Fruit fly (Drosophila melanogaster): ENCODE data around the gene Usp12-46.

Usp12-46 gene

DNA sequence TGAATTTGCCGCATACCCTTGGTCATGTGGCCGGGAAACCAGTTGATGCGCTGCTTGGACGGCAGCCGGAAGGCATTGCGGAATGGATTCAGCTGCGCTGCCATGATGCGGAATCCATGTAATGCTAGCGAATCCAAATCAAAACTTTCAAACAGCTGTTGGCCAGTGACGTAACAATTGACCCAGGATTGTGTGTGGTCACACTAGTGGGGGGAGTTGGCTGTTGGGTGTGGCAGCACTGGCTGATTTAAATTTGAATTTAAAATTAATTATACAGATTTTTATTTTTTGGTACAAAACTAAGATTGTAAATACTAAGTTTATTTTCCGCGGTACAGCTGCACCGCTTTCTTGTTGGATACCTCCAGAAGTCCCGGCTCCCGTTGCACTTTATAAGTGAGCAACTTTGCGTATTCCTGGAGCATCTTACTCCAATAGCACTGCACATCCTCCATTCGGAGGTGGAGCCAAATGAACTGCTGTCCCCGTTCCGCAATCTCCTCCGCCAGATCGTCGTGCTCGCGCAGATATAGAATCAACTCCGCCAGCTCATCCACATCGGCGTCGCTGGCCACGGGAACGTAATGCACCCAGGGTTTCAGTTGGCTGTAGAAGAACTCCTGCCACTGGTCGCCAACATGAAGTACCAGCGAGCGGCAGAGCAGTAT is 3.1 kb upstream of the Usp12-46 start, which contains the start of gene CG17141 (continued):
- TF ChIP-seq Kr (GFP tag; optimal IDR thresholded peaks at IDR 0.05) (no peak), gcm2 (GFP tag; optimal IDR thresholded peaks at IDR 0.05) (no peak), tgo (GFP tag; IDR thresholded peaks at IDR 0.05) (no peak), CG16813 (GFP tag; IDR thresholded peaks at IDR 0.05; ENCODE audit: partially characterized antibody) (peak; percentile 35; the same call in 1 of the 3 replicates), CG14050 (GFP tag; IDR thresholded peaks at IDR 0.05) (no peak), Vsx1 (GFP tag; optimal IDR thresholded peaks at IDR 0.05) (no peak), zfh1 (GFP tag; IDR thresholded peaks at IDR 0.05) (no peak), otp (GFP tag; IDR thresholded peaks at IDR 0.05) (no peak), CG6254 (GFP tag; optimal IDR thresholded peaks at IDR 0.05) (no peak), ATbp (GFP tag; optimal IDR thresholded peaks at IDR 0.05) (no peak), ase (GFP tag; IDR thresholded peaks at IDR 0.05) (no peak), dm (GFP tag; optimal IDR thresholded peaks at IDR 0.05) (no peak), ems (GFP tag; optimal IDR thresholded peaks at IDR 0.05) (no peak), Bgb (GFP tag; IDR thresholded peaks at IDR 0.05; ENCODE audit: partially characterized antibody) (peak; percentile 45; the same call in 1 of the 2 replicates), Elba2 (GFP tag; optimal IDR thresholded peaks at IDR 0.05) (no peak), Stat92E (GFP tag; optimal IDR thresholded peaks at IDR 0.05) (no peak), CG13775 (GFP tag; optimal IDR thresholded peaks at IDR 0.05) (no peak), CG31224 (GFP tag; IDR thresholded peaks at IDR 0.05) (no peak), ftz-f1 (GFP tag; optimal IDR thresholded peaks at IDR 0.05) (no peak), jigr1 (GFP tag; IDR thresholded peaks at IDR 0.05) (no peak), prd (optimal IDR thresholded peaks at IDR 0.05) (no peak), prd (GFP tag; IDR thresholded peaks at IDR 0.05) (no peak), CG3163 (GFP tag; optimal IDR thresholded peaks at IDR 0.05) (no peak), Fer2 (tag; optimal IDR thresholded peaks at IDR 0.05) (no peak), crol (GFP tag; IDR thresholded peaks at IDR 0.05) (no peak), CG31388 (GFP tag; optimal IDR thresholded peaks at IDR 0.05) (no peak), Mes4 (GFP tag; optimal IDR thresholded peaks at IDR 0.05) (no peak), Fer3 (tag; optimal IDR thresholded peaks at IDR 0.05) (no peak), CG10321 (GFP tag; IDR thresholded peaks at IDR 0.05) (no peak), CG17385 (GFP tag; optimal IDR thresholded peaks at IDR 0.05) (no peak), abd-A (tag; optimal IDR thresholded peaks at IDR 0.05) (no peak), chm (GFP tag; IDR thresholded peaks at IDR 0.05) (peak; percentile 30; the same call in 1 of the 2 replicates), ci (GFP tag; IDR thresholded peaks at IDR 0.05) (peak; percentile 42; the same call in 1 of the 3 replicates), crc (GFP tag; optimal IDR thresholded peaks at IDR 0.05) (no peak), CrebB (tag; optimal IDR thresholded peaks at IDR 0.05) (peak; percentile 21), Eip74EF (GFP tag; optimal IDR thresholded peaks at IDR 0.05) (no peak), mirr (GFP tag; optimal IDR thresholded peaks at IDR 0.05) (no peak), ap (GFP tag; IDR thresholded peaks at IDR 0.05) (no peak), CG8765 (GFP tag; IDR thresholded peaks at IDR 0.05) (no peak), CG6654 (GFP tag; optimal IDR thresholded peaks at IDR 0.05) (no peak), CG6175 (GFP tag; IDR thresholded peaks at IDR 0.05) (no peak), sr (GFP tag; IDR thresholded peaks at IDR 0.05) (no peak), CG10654 (GFP tag; optimal IDR thresholded peaks at IDR 0.05) (no peak), Antp (GFP tag; optimal IDR thresholded peaks at IDR 0.05) (no peak), Camta (GFP tag; optimal IDR thresholded peaks at IDR 0.05) (no peak), Ptx1 (GFP tag; IDR thresholded peaks at IDR 0.05) (no peak), Neu2 (GFP tag; optimal IDR thresholded peaks at IDR 0.05; ENCODE audit: borderline replicate concordance) (no peak), pfk (GFP tag; optimal IDR thresholded peaks at IDR 0.05) (no peak), sens (GFP tag) (peak; percentile 74), sima (GFP tag; optimal IDR thresholded peaks at IDR 0.05) (no peak), CG16815 (GFP tag; optimal IDR thresholded peaks at IDR 0.05) (no peak)

Data from whole organism, embryonic.